Fruit fly (Drosophila melanogaster): Measurements from ENCODE around the gene Lip1.

The Lip1 gene

dm6 chr2L:10703281-10703680 lies 1.9 kb upstream of the Lip1 start, which contains the start of gene CG6415 (continued):
- TF ChIP-seq sd (tag; optimal IDR thresholded peaks at IDR 0.05) (no peak), CG14441 (GFP tag; IDR thresholded peaks at IDR 0.05) (peak; percentile 77), YL-1 (GFP tag; optimal IDR thresholded peaks at IDR 0.05) (no peak), Ssrp (tag; optimal IDR thresholded peaks at IDR 0.05) (peak; percentile 70), CG15479 (GFP tag; optimal IDR thresholded peaks at IDR 0.05) (peak; percentile 64), zf30C (GFP tag; optimal IDR thresholded peaks at IDR 0.05) (peak; percentile 66), CG2678 (tag; optimal IDR thresholded peaks at IDR 0.05) (peak; percentile 87), br (optimal IDR thresholded peaks at IDR 0.05) (no peak), CG17359 (tag; optimal IDR thresholded peaks at IDR 0.05) (peak; percentile 77), CG7786 (GFP tag; optimal IDR thresholded peaks at IDR 0.05) (peak; percentile 71), Oli (tag; optimal IDR thresholded peaks at IDR 0.05) (peak; percentile 78), sc (optimal IDR thresholded peaks at IDR 0.05) (no peak), sc (GFP tag; optimal IDR thresholded peaks at IDR 0.05) (peak; percentile 47), CG12744 (GFP tag; optimal IDR thresholded peaks at IDR 0.05) (peak; percentile 12), ap (GFP tag; IDR thresholded peaks at IDR 0.05) (0 out of 2 replicates have a peak, but pooled peaks have one; percentile 45), CG11695 (GFP tag; IDR thresholded peaks at IDR 0.05) (peak; percentile 81; the same call in 2 of the 3 replicates), CG2875 (GFP tag; optimal IDR thresholded peaks at IDR 0.05) (peak; percentile 60), pum (GFP tag; optimal IDR thresholded peaks at IDR 0.05) (peak; percentile 44), ewg (GFP tag; optimal IDR thresholded peaks at IDR 0.05) (peak; percentile 38), dpn (GFP tag; optimal IDR thresholded peaks at IDR 0.05) (peak; percentile 75 to 77), pzg (GFP tag; optimal IDR thresholded peaks at IDR 0.05) (no peak), fd102C (GFP tag; optimal IDR thresholded peaks at IDR 0.05) (no peak), Ada2b (GFP tag; IDR thresholded peaks at IDR 0.05) (peak; percentile 46; the same call in 1 of the 2 replicates), CG18599 (GFP tag; optimal IDR thresholded peaks at IDR 0.05) (peak; percentile 85), CG8388 (GFP tag; optimal IDR thresholded peaks at IDR 0.05) (peak; percentile 72), CG7372 (GFP tag; IDR thresholded peaks at IDR 0.05) (peak; percentile 62), HmgD (GFP tag; optimal IDR thresholded peaks at IDR 0.05) (no peak), CG3163 (GFP tag; optimal IDR thresholded peaks at IDR 0.05) (peak; percentile 42), Aef1 (GFP tag; IDR thresholded peaks at IDR 0.05) (peak; percentile 68), chinmo (GFP tag; IDR thresholded peaks at IDR 0.05; ENCODE audit: partially characterized antibody) (no peak), mirr (GFP tag; optimal IDR thresholded peaks at IDR 0.05) (peak; percentile 12), jing (GFP tag; optimal IDR thresholded peaks at IDR 0.05) (peak; percentile 40), Drgx (GFP tag; IDR thresholded peaks at IDR 0.05) (peak; percentile 68), CG6683 (GFP tag; optimal IDR thresholded peaks at IDR 0.05) (no peak), gsb (GFP tag; IDR thresholded peaks at IDR 0.05) (peak; percentile 42; the same call in 1 of the 2 replicates), CG14860 (GFP tag; IDR thresholded peaks at IDR 0.05; ENCODE audit: partially characterized antibody) (no peak), gro (GFP tag; optimal IDR thresholded peaks at IDR 0.05) (peak; percentile 47), Six4 (GFP tag; optimal IDR thresholded peaks at IDR 0.05) (peak; percentile 40), wdn (GFP tag; IDR thresholded peaks at IDR 0.05) (peak; percentile 36; the same call in 1 of the 2 replicates), CG13287 (GFP tag; IDR thresholded peaks at IDR 0.05; ENCODE audit: partially characterized antibody) (no peak), Sry-δ (GFP tag; optimal IDR thresholded peaks at IDR 0.05) (peak; percentile 42), croc (GFP tag; conservative IDR thresholded peaks at IDR 0.05) (peak; percentile 64), toy (GFP tag; IDR thresholded peaks at IDR 0.05) (0 out of 2 replicates have a peak, but pooled peaks have one; percentile 30), CG12769 (tag; optimal IDR thresholded peaks at IDR 0.05) (peak; percentile 78), Eip74EF (GFP tag; optimal IDR thresholded peaks at IDR 0.05) (no peak), CG4282 (GFP tag; optimal IDR thresholded peaks at IDR 0.05) (no peak), dati (GFP tag; IDR thresholded peaks at IDR 0.05) (peak; percentile 50; the same call in 1 of the 2 replicates), CG12299 (tag; optimal IDR thresholded peaks at IDR 0.05) (no peak), inv (GFP tag; IDR thresholded peaks at IDR 0.05; ENCODE audit: partially characterized antibody) (no peak), Nf-YA (GFP tag; IDR thresholded peaks at IDR 0.05) (no peak)
